Fruit fly (Drosophila melanogaster): ENCODE results near the gene Gas41.

Gene Gas41

dm6 chr2L:6918517-6919202, 31.3 kb downstream of the Gas41 start, which contains the start of gene nop5 (continued):
- peak; percentile 65 for TF ChIP-seq CG15601 (tag; optimal IDR thresholded peaks at IDR 0.05)
- no peak for TF ChIP-seq Lim3 (GFP tag; IDR thresholded peaks at IDR 0.05)
- TF ChIP-seq cato (GFP tag; optimal IDR thresholded peaks at IDR 0.05; ENCODE audit: borderline replicate concordance), result no peak
- TF ChIP-seq Dll (GFP tag; IDR thresholded peaks at IDR 0.05; ENCODE audit: partially characterized antibody), result no peak
- TF ChIP-seq Sry-β (GFP tag; optimal IDR thresholded peaks at IDR 0.05), result peak; percentile 28
- TF ChIP-seq CG6791 (GFP tag; IDR thresholded peaks at IDR 0.05; ENCODE audit: partially characterized antibody), result 0 out of 3 replicates have a peak, but pooled peaks have one; percentile 31
- TF ChIP-seq MESR4 (GFP tag; optimal IDR thresholded peaks at IDR 0.05), result peak; percentile 90
- peak; percentile 72 for TF ChIP-seq nerfin-1 (tag; optimal IDR thresholded peaks at IDR 0.05)
- peak; percentile 4 to 40 for TF ChIP-seq dpn (GFP tag; optimal IDR thresholded peaks at IDR 0.05)
- TF ChIP-seq CG18619 (GFP tag; optimal IDR thresholded peaks at IDR 0.05), result peak; percentile 83
- TF ChIP-seq CG34422 (GFP tag; IDR thresholded peaks at IDR 0.05), result peak; percentile 55; the same call in 1 of the 3 replicates
- no peak; the same call in 1 of the 2 replicates for TF ChIP-seq vvl (GFP tag; IDR thresholded peaks at IDR 0.05)
- no peak for TF ChIP-seq CG11085 (GFP tag; IDR thresholded peaks at IDR 0.05)
- no peak for TF ChIP-seq CG4854 (GFP tag; optimal IDR thresholded peaks at IDR 0.05)
- no peak for TF ChIP-seq sens-2 (GFP tag; IDR thresholded peaks at IDR 0.05)
- no peak for TF ChIP-seq CG10959 (GFP tag; IDR thresholded peaks at IDR 0.05)
- no peak for TF ChIP-seq Ets65A (GFP tag)
- TF ChIP-seq cg (GFP tag; optimal IDR thresholded peaks at IDR 0.05), result peak; percentile 24
- peak; percentile 63 for TF ChIP-seq CG12104 (GFP tag; optimal IDR thresholded peaks at IDR 0.05)
- no peak for TF ChIP-seq nau (GFP tag; optimal IDR thresholded peaks at IDR 0.05)
- TF ChIP-seq CG14965 (GFP tag; optimal IDR thresholded peaks at IDR 0.05; ENCODE audit: borderline replicate concordance), result no peak
- no peak for TF ChIP-seq gcm2 (GFP tag; optimal IDR thresholded peaks at IDR 0.05)
- peak; percentile 21; the same call in 1 of the 2 replicates for TF ChIP-seq sob (GFP tag; IDR thresholded peaks at IDR 0.05)
- no peak for TF ChIP-seq sr (GFP tag; IDR thresholded peaks at IDR 0.05)
- TF ChIP-seq CG12071 (GFP tag; optimal IDR thresholded peaks at IDR 0.05), result no peak
- TF ChIP-seq lola (GFP tag; optimal IDR thresholded peaks at IDR 0.05), result peak in 1 of 3 experiments; percentile 75
- TF ChIP-seq kni (GFP tag; optimal IDR thresholded peaks at IDR 0.05), result no peak
- no peak for TF ChIP-seq ranshi (GFP tag; IDR thresholded peaks at IDR 0.05)
- no peak for TF ChIP-seq CG11723 (GFP tag; optimal IDR thresholded peaks at IDR 0.05)
- TF ChIP-seq ci (GFP tag; IDR thresholded peaks at IDR 0.05), result peak; percentile 53; the same call in 2 of the 3 replicates
- TF ChIP-seq Hr78 (GFP tag; optimal IDR thresholded peaks at IDR 0.05), result no peak
- no peak for TF ChIP-seq chm (GFP tag; IDR thresholded peaks at IDR 0.05)
- 0 out of 3 replicates have a peak, but pooled peaks have one; percentile 8 for TF ChIP-seq CG11456 (GFP tag; IDR thresholded peaks at IDR 0.05)
- TF ChIP-seq Six4 (GFP tag; optimal IDR thresholded peaks at IDR 0.05), result peak; percentile 38
- TF ChIP-seq ftz-f1 (GFP tag; optimal IDR thresholded peaks at IDR 0.05), result peak; percentile 44
- TF ChIP-seq exex (tag; optimal IDR thresholded peaks at IDR 0.05), result peak; percentile 47
- TF ChIP-seq dysf (GFP tag; IDR thresholded peaks at IDR 0.05), result peak; percentile 64; the same call in 2 of the 3 replicates
- TF ChIP-seq sqz (GFP tag; optimal IDR thresholded peaks at IDR 0.05), result no peak
- no peak for TF ChIP-seq HmgZ (tag; optimal IDR thresholded peaks at IDR 0.05)
- TF ChIP-seq CG33557 (GFP tag; optimal IDR thresholded peaks at IDR 0.05), result peak; percentile 74
- TF ChIP-seq CG11696 (GFP tag; IDR thresholded peaks at IDR 0.05), result no peak
- peak; percentile 52 for TF ChIP-seq fd96Cb (tag; optimal IDR thresholded peaks at IDR 0.05)
- peak; percentile 67 for TF ChIP-seq tap (tag; optimal IDR thresholded peaks at IDR 0.05)
- TF ChIP-seq CHES-1-like (GFP tag; optimal IDR thresholded peaks at IDR 0.05), result no peak
- no peak for TF ChIP-seq fd102C (GFP tag; optimal IDR thresholded peaks at IDR 0.05)
- no peak for TF ChIP-seq CG3838 (GFP tag; optimal IDR thresholded peaks at IDR 0.05)
- peak; percentile 44 for TF ChIP-seq az2 (GFP tag; optimal IDR thresholded peaks at IDR 0.05)
- TF ChIP-seq Lhr (GFP tag; optimal IDR thresholded peaks at IDR 0.05), result no peak
- TF ChIP-seq eyg (GFP tag; optimal IDR thresholded peaks at IDR 0.05), result no peak

Measured in whole organism, embryonic.